Fruit fly (Drosophila melanogaster): Measurements from ENCODE around the gene CG14641.
A peak's percentile ranks its signal among the peaks of the same experiment; 100 is the strongest.

Gene CG14641

DNA sequence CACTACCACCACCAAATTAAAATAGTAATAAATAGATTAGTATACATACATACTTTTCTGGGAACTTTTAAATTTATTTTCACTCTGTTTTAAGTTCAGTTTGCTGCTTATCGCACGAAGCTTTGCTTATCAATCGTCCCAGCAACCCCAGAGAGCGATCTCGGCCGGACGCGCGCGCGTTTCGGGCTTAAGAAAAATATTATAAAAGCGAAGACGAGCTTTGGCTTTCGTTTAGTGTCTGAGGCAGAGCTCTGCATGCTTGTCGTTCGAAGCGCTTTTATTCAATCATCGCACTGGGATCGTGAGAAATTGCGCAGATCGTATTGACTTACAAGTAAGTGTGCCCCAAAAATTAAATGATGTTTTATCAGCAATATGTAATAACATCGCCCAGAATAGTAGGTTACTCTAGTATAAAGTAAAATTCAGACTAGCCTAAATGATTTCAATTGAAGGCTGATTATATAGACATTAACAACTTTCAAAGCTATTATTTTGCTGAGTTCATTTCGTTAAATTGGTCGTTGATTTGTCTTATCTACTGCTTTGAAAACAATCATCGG lies 2.9 kb upstream of the CG14641 start, which contains the start of gene Gel:
TSS of gene Gel (plus strand) at position 227 of the 563 bp plus-strand sequence.
- peak; percentile 65 for TF ChIP-seq Deaf1 (tag; optimal IDR thresholded peaks at IDR 0.05)
- TF ChIP-seq CG34376 (GFP tag; optimal IDR thresholded peaks at IDR 0.05) = peak; percentile 88
- TF ChIP-seq Nf-YA (GFP tag; IDR thresholded peaks at IDR 0.05) = no peak
- no peak for TF ChIP-seq Gsc (GFP tag; IDR thresholded peaks at IDR 0.05)
- TF ChIP-seq Hr39 (optimal IDR thresholded peaks at IDR 0.05) = peak; percentile 90
- peak; percentile 3 for TF ChIP-seq CG10543 (GFP tag; optimal IDR thresholded peaks at IDR 0.05)
- TF ChIP-seq Pdp1 (GFP tag; optimal IDR thresholded peaks at IDR 0.05) = peak in 1 of 2 experiments; percentile 48
- TF ChIP-seq sug (tag; optimal IDR thresholded peaks at IDR 0.05) = peak; percentile 46
- peak; percentile 7 for TF ChIP-seq CG13624 (GFP tag; optimal IDR thresholded peaks at IDR 0.05)
- TF ChIP-seq Bgb (GFP tag; IDR thresholded peaks at IDR 0.05; ENCODE audit: partially characterized antibody) = 0 out of 2 replicates have a peak, but pooled peaks have one; percentile 18
- TF ChIP-seq chinmo (GFP tag; IDR thresholded peaks at IDR 0.05; ENCODE audit: partially characterized antibody) = 0 out of 4 replicates have a peak, but pooled peaks have one; percentile 28
- TF ChIP-seq CG3838 (GFP tag; optimal IDR thresholded peaks at IDR 0.05) = no peak
- TF ChIP-seq CG10654 (GFP tag; optimal IDR thresholded peaks at IDR 0.05) = no peak
- peak; percentile 38 for TF ChIP-seq Med (GFP tag)

DNA sequence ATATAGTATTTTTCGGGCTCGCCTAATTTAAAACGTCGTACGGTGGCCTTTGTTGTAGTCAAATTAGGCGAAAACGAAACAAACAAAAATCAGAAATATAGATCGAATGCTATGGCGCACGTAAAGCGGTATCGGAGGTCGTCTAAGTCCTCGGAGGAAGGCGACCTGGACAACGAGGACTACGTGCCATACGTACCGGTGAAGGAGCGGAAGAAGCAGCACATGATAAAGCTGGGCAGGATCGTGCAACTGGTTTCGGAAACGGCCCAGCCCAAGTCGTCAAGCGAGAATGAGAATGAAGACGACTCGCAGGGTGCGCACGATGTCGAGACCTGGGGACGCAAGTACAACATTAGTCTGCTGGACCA lies 860 bp upstream of the CG14641 start, which contains the start of gene abs:
TSS of gene abs (plus strand) at position 30 of the 368 bp plus-strand sequence.
- TF ChIP-seq CG32532 (GFP tag; IDR thresholded peaks at IDR 0.05) (no peak), ap (GFP tag; IDR thresholded peaks at IDR 0.05) (no peak), BEAF-32 (GFP tag; optimal IDR thresholded peaks at IDR 0.05) (no peak), Ada2b (GFP tag; IDR thresholded peaks at IDR 0.05) (no peak), E2f2 (GFP tag; IDR thresholded peaks at IDR 0.05) (0 out of 2 replicates have a peak, but pooled peaks have one; percentile 12), CG18764 (GFP tag; optimal IDR thresholded peaks at IDR 0.05) (no peak), pb (GFP tag; optimal IDR thresholded peaks at IDR 0.05) (no peak), CG2712 (tag; optimal IDR thresholded peaks at IDR 0.05) (no peak), CG11247 (GFP tag; IDR thresholded peaks at IDR 0.05) (no peak), Dll (GFP tag; IDR thresholded peaks at IDR 0.05; ENCODE audit: partially characterized antibody) (0 out of 4 replicates have a peak, but pooled peaks have one; percentile 14), nmo (GFP tag; optimal IDR thresholded peaks at IDR 0.05) (no peak), MESR4 (GFP tag; optimal IDR thresholded peaks at IDR 0.05) (peak; percentile 60), Sry-δ (GFP tag; optimal IDR thresholded peaks at IDR 0.05) (no peak), chinmo (GFP tag; IDR thresholded peaks at IDR 0.05; ENCODE audit: partially characterized antibody) (no peak), Med (GFP tag) (peak; percentile 15), CG1603 (tag; optimal IDR thresholded peaks at IDR 0.05) (peak; percentile 31), peb (GFP tag; IDR thresholded peaks at IDR 0.05) (no peak), CG12236 (GFP tag; optimal IDR thresholded peaks at IDR 0.05) (no peak), amos (GFP tag; IDR thresholded peaks at IDR 0.05; ENCODE audit: partially characterized antibody) (0 out of 2 replicates have a peak, but pooled peaks have one; percentile 30), hb (GFP tag; IDR thresholded peaks at IDR 0.05; ENCODE audit: partially characterized antibody) (0 out of 3 replicates have a peak, but pooled peaks have one; percentile 12), D (optimal IDR thresholded peaks at IDR 0.05) (peak; percentile 74), D (GFP tag; optimal IDR thresholded peaks at IDR 0.05) (no peak), pzg (GFP tag; optimal IDR thresholded peaks at IDR 0.05) (peak; percentile 28), YL-1 (GFP tag; optimal IDR thresholded peaks at IDR 0.05) (peak; percentile 28), CG4617 (GFP tag; optimal IDR thresholded peaks at IDR 0.05; ENCODE audit: borderline replicate concordance) (peak; percentile 60), CG5245 (GFP tag; optimal IDR thresholded peaks at IDR 0.05) (no peak), jing (GFP tag; optimal IDR thresholded peaks at IDR 0.05) (no peak), ftz-f1 (GFP tag; optimal IDR thresholded peaks at IDR 0.05) (no peak), chn (GFP tag; optimal IDR thresholded peaks at IDR 0.05) (no peak), sna (GFP tag; IDR thresholded peaks at IDR 0.05; ENCODE audit: partially characterized antibody) (no peak), CG6813 (GFP tag; optimal IDR thresholded peaks at IDR 0.05) (no peak), CG32772 (GFP tag; IDR thresholded peaks at IDR 0.05) (no peak), odd (GFP tag; optimal IDR thresholded peaks at IDR 0.05) (no peak), HLH4C (GFP tag; IDR thresholded peaks at IDR 0.05; ENCODE audit: partially characterized antibody) (0 out of 3 replicates have a peak, but pooled peaks have one; percentile 14), MBD-R2 (GFP tag; IDR thresholded peaks at IDR 0.05) (0 out of 2 replicates have a peak, but pooled peaks have one; percentile 33), Opbp (GFP tag; IDR thresholded peaks at IDR 0.05; ENCODE audit: partially characterized antibody) (no peak), CG10654 (GFP tag; optimal IDR thresholded peaks at IDR 0.05) (no peak)

Data from whole organism, embryonic.